Worm (Caenorhabditis elegans) whole organism, late embryonic: Measurements from ENCODE around the gene C33G3.6.

Source experiments
- K02D7.2 ChIP-seq: sonication (generic microtip); optimal IDR thresholded peaks from 2 replicates; lab custom pipeline; 2017; ENCODE audit warnings: mild to moderate bottlenecking, missing genetic modification characterization, missing compliant biosample characterization
- K09A11.1 ChIP-seq: sonication (generic microtip); optimal IDR thresholded peaks from 2 replicates; lab custom pipeline; 2017; ENCODE audit warnings: antibody characterized with exemption, mild to moderate bottlenecking, missing genetic modification characterization, missing compliant biosample characterization; ENCODE audit not compliant: insufficient read depth
- Y22D7AL.16 ChIP-seq: sonication (generic microtip); optimal IDR thresholded peaks from 2 replicates; lab custom pipeline; 2016; ENCODE audit warnings: missing genetic modification characterization, missing compliant biosample characterization
- ahr-1 ChIP-seq: sonication (generic microtip); optimal IDR thresholded peaks from 2 replicates; lab custom pipeline; 2016; ENCODE audit warnings: missing genetic modification characterization, missing compliant biosample characterization
- ama-1 ChIP-seq: fragments of 150-350 bp; optimal IDR thresholded peaks from 2 replicates; lab custom pipeline; 2014
- ceh-14 ChIP-seq: sonication (generic microtip); optimal IDR thresholded peaks from 2 replicates; lab custom pipeline; 2016; ENCODE audit warnings: missing genotype, missing genetic modification characterization, missing compliant biosample characterization
- ceh-18 ChIP-seq: sonication (generic microtip); optimal IDR thresholded peaks from 2 replicates; lab custom pipeline; 2016; ENCODE audit warnings: missing genetic modification characterization, missing compliant biosample characterization
- ceh-19 ChIP-seq: fragments of 200-800 bp; sonication (Bioruptor generic); optimal IDR thresholded peaks from 2 replicates; lab custom pipeline; 2018; ENCODE audit warnings: mild to moderate bottlenecking, missing genetic modification characterization, missing compliant biosample characterization
- ceh-2 ChIP-seq: sonication (generic microtip); optimal IDR thresholded peaks from 2 replicates; lab custom pipeline; 2016; ENCODE audit warnings: missing genotype, missing genetic modification characterization, missing compliant biosample characterization
- ceh-22 ChIP-seq: sonication (generic microtip); optimal IDR thresholded peaks from 2 replicates; lab custom pipeline; 2017; ENCODE audit warnings: missing biosample characterization, missing genetic modification characterization
- ceh-31 ChIP-seq: sonication (generic microtip); optimal IDR thresholded peaks from 2 replicates; lab custom pipeline; 2016; ENCODE audit warnings: missing genetic modification characterization, missing compliant biosample characterization
- ceh-34 ChIP-seq: sonication (generic microtip); optimal IDR thresholded peaks from 2 replicates; lab custom pipeline; 2016; ENCODE audit warnings: mild to moderate bottlenecking, missing genetic modification characterization, missing compliant biosample characterization
- ceh-45 ChIP-seq: fragments of 200-800 bp; sonication (Bioruptor generic); IDR thresholded peaks from 2 replicates; pipeline ENCODE4 v1.3.6; 2022; ENCODE audit warnings: missing genetic modification reagents, missing genetic modification characterization, missing compliant biosample characterization
- ceh-48 ChIP-seq: sonication (generic microtip); optimal IDR thresholded peaks from 2 replicates; lab custom pipeline; 2016; ENCODE audit warnings: missing genetic modification characterization, inconsistent platforms, missing compliant biosample characterization
- ceh-6 ChIP-seq: fragments of 200-800 bp; sonication (Bioruptor generic); optimal IDR thresholded peaks from 2 replicates; lab custom pipeline; 2018; ENCODE audit warnings: mild to moderate bottlenecking, missing genetic modification characterization, missing compliant biosample characterization
- ceh-9 ChIP-seq: sonication (generic microtip); optimal IDR thresholded peaks from 2 replicates; lab custom pipeline; 2016; ENCODE audit warnings: mild to moderate bottlenecking, missing genetic modification characterization, inconsistent platforms, missing compliant biosample characterization
- dmd-4 ChIP-seq: sonication (generic microtip); optimal IDR thresholded peaks from 2 replicates; lab custom pipeline; 2016; ENCODE audit warnings: borderline replicate concordance, missing genetic modification characterization, missing compliant biosample characterization
- elt-2 ChIP-seq: sonication (generic microtip); optimal IDR thresholded peaks from 2 replicates; lab custom pipeline; 2016; ENCODE audit warnings: missing genetic modification reagents, missing genetic modification characterization, missing compliant biosample characterization
- elt-4 ChIP-seq: sonication (generic microtip); optimal IDR thresholded peaks from 2 replicates; lab custom pipeline; 2016; ENCODE audit warnings: missing genetic modification characterization, missing compliant biosample characterization
- ets-4 ChIP-seq: sonication (generic microtip); optimal IDR thresholded peaks from 2 replicates; lab custom pipeline; 2016; ENCODE audit warnings: missing genetic modification characterization, missing compliant biosample characterization
- eyg-1 ChIP-seq: sonication (generic microtip); optimal IDR thresholded peaks from 2 replicates; lab custom pipeline; 2016; ENCODE audit warnings: missing genotype, missing genetic modification characterization, missing compliant biosample characterization
- fax-1 ChIP-seq: sonication (generic microtip); optimal IDR thresholded peaks from 2 replicates; lab custom pipeline; 2016; ENCODE audit warnings: missing genotype, missing genetic modification characterization, missing compliant biosample characterization
- fkh-10 ChIP-seq: fragments of 150-350 bp; optimal IDR thresholded peaks from 2 replicates; lab custom pipeline; 2014; ENCODE audit warnings: missing biosample characterization, missing genetic modification reagents, missing genetic modification characterization
- fkh-6 ChIP-seq: sonication (generic microtip); optimal IDR thresholded peaks from 2 replicates; lab custom pipeline; 2016; ENCODE audit warnings: missing genetic modification characterization, missing compliant biosample characterization
- hlh-13 ChIP-seq: fragments of 200-800 bp; sonication (Bioruptor generic); optimal IDR thresholded peaks from 2 replicates; lab custom pipeline; 2018; ENCODE audit warnings: mild to moderate bottlenecking, missing genetic modification characterization, missing compliant biosample characterization
- hlh-30 ChIP-seq: sonication (generic microtip); optimal IDR thresholded peaks from 2 replicates; lab custom pipeline; 2017; ENCODE audit warnings: antibody characterized with exemption, missing genetic modification characterization, missing compliant biosample characterization; ENCODE audit not compliant: insufficient read depth
- hlh-6 ChIP-seq: sonication (generic microtip); optimal IDR thresholded peaks from 2 replicates; lab custom pipeline; 2016; ENCODE audit warnings: missing genotype, missing genetic modification characterization, missing compliant biosample characterization
- lim-6 ChIP-seq: sonication (generic microtip); optimal IDR thresholded peaks from 2 replicates; lab custom pipeline; 2016; ENCODE audit warnings: missing genetic modification characterization, missing compliant biosample characterization
- mec-3 ChIP-seq: sonication (generic microtip); optimal IDR thresholded peaks from 2 replicates; lab custom pipeline; 2016; ENCODE audit warnings: borderline replicate concordance, missing genetic modification characterization, missing compliant biosample characterization
- nfya-1 ChIP-seq: sonication (generic microtip); optimal IDR thresholded peaks from 2 replicates; lab custom pipeline; 2017; ENCODE audit warnings: missing genetic modification characterization, mild to moderate bottlenecking, missing compliant biosample characterization, antibody characterized with exemption, moderate library complexity
- nhr-232 ChIP-seq: sonication (generic microtip); optimal IDR thresholded peaks from 2 replicates; lab custom pipeline; 2016; ENCODE audit warnings: missing genetic modification characterization, missing compliant biosample characterization
- npax-4 ChIP-seq: sonication (generic microtip); optimal IDR thresholded peaks from 2 replicates; lab custom pipeline; 2016; ENCODE audit warnings: missing genetic modification characterization, missing compliant biosample characterization
- pag-3 ChIP-seq: sonication (generic microtip); optimal IDR thresholded peaks from 2 replicates; lab custom pipeline; 2016; ENCODE audit warnings: missing compliant biosample characterization, missing genetic modification characterization, borderline replicate concordance
- pha-2 ChIP-seq: sonication (generic microtip); optimal IDR thresholded peaks from 2 replicates; lab custom pipeline; 2017; ENCODE audit warnings: mild to moderate bottlenecking, missing genetic modification characterization, missing compliant biosample characterization
- pha-4 ChIP-seq: fragments of 150-350 bp; optimal IDR thresholded peaks from 2 replicates; lab custom pipeline; 2018; ENCODE audit warnings: missing biosample characterization, missing genetic modification reagents, missing genetic modification characterization
- pqm-1 ChIP-seq: sonication (generic microtip); optimal IDR thresholded peaks from 2 replicates; lab custom pipeline; 2016; ENCODE audit warnings: missing genetic modification characterization, missing compliant biosample characterization
- pros-1 ChIP-seq: fragments of 150-350 bp; optimal IDR thresholded peaks from 2 replicates; lab custom pipeline; 2014; ENCODE audit warnings: missing biosample characterization, missing genetic modification reagents, missing genetic modification characterization
- ref-2 ChIP-seq: sonication (generic microtip); optimal IDR thresholded peaks from 2 replicates; lab custom pipeline; 2016; ENCODE audit warnings: missing genetic modification characterization, missing compliant biosample characterization
- rnt-1 ChIP-seq: sonication (generic microtip); optimal IDR thresholded peaks from 2 replicates; lab custom pipeline; 2016; ENCODE audit warnings: missing genetic modification characterization, missing compliant biosample characterization
- sdc-2 ChIP-seq: sonication (generic microtip); optimal IDR thresholded peaks from 2 replicates; lab custom pipeline; 2016; ENCODE audit warnings: missing genotype, missing genetic modification characterization, missing compliant biosample characterization
- sox-2 ChIP-seq: fragments of 200-800 bp; sonication (Bioruptor generic); IDR thresholded peaks from 2 replicates; pipeline ENCODE4 v1.3.6; 2022; ENCODE audit warnings: missing genetic modification reagents, missing genetic modification characterization, missing compliant biosample characterization
- sox-4 ChIP-seq: sonication (generic microtip); optimal IDR thresholded peaks from 2 replicates; lab custom pipeline; 2017; ENCODE audit warnings: mild to moderate bottlenecking, missing genetic modification characterization, inconsistent platforms, missing compliant biosample characterization
- tbx-2 ChIP-seq: sonication (generic microtip); optimal IDR thresholded peaks from 2 replicates; lab custom pipeline; 2016; ENCODE audit warnings: missing genetic modification characterization, missing compliant biosample characterization
- tbx-7 ChIP-seq: sonication (generic microtip); optimal IDR thresholded peaks from 2 replicates; lab custom pipeline; 2016; ENCODE audit warnings: missing genotype, missing genetic modification characterization, missing compliant biosample characterization
- unc-42 ChIP-seq: sonication (generic microtip); optimal IDR thresholded peaks from 2 replicates; lab custom pipeline; 2016; ENCODE audit warnings: missing genotype, missing genetic modification characterization, missing compliant biosample characterization
- unc-55 ChIP-seq: sonication (generic microtip); optimal IDR thresholded peaks from 2 replicates; lab custom pipeline; 2017; ENCODE audit warnings: missing biosample characterization, missing genetic modification reagents, missing genetic modification characterization
- unc-86 ChIP-seq: sonication (generic microtip); optimal IDR thresholded peaks from 2 replicates; lab custom pipeline; 2016; ENCODE audit warnings: missing genetic modification characterization, missing compliant biosample characterization

Gene C33G3.6

DNA sequence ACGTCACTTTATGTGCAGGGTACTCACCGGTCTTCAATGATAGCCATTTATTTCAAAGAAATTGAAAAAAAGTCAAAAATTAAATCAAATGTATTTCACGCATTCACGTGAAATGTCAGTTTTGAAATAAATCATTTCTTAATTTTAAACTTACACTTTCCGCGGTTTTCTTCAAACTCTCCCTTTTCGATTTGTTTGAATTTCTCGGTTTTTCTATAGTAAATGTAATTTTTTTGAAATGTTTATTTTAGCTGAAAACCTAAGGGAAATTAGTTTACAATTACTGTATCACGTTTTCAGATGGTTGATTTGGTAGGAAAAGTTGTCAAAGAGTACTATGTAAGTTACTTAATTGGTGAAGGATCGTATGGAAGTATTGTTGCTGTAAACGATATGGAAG, 24.1 kb upstream of the C33G3.6 start, which contains the start of gene F16B12.7:
Gene F16B12.7 (plus strand): TSS at position 301 of the 400 bp plus-strand sequence.
- TF ChIP-seq hlh-30 (no peak), ceh-19 (GFP tag; lab: Kevin White, UChicago) (no peak), ceh-18 (tag; lab: Kevin White, UChicago) (no peak), npax-4 (tag; lab: Kevin White, UChicago) (no peak), unc-42 (tag; lab: Kevin White, UChicago) (no peak), fkh-6 (tag; lab: Kevin White, UChicago) (no peak), fkh-10 (GFP tag; lab: Kevin White, UChicago) (no peak), ceh-22 (no peak), sox-4 (tag; lab: Kevin White, UChicago) (no peak), ceh-48 (tag; lab: Kevin White, UChicago) (no peak), fax-1 (no peak)

DNA sequence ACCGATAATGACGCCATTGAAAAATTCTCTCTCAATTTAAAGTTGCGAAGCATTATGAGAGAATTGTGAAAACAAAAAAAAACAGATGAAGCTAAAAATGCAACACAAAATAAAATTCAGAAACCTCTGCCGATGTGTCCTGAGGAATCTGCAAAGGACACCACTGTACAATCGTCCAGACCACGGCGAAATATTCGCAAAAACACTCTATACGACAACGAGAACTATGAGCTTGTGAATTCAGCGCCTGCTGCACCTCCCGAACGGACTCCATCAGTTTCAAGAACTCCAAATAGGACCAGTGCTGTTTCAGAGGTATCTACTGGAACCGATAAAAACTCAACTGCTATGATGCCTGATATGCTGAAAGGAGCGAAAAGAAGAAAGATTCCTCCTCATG, 18.3 kb upstream of the C33G3.6 start:
- TF ChIP-seq ceh-9 (tag; lab: Kevin White, UChicago) = no peak
- TF ChIP-seq K09A11.1 = no peak
- no peak for TF ChIP-seq unc-86 (tag; lab: Kevin White, UChicago)
- no peak for TF ChIP-seq unc-55
- TF ChIP-seq ceh-6 = no peak
- TF ChIP-seq nfya-1 (tag; lab: Kevin White, UChicago) = no peak
- TF ChIP-seq ets-4 (tag; lab: Kevin White, UChicago) = no peak

DNA sequence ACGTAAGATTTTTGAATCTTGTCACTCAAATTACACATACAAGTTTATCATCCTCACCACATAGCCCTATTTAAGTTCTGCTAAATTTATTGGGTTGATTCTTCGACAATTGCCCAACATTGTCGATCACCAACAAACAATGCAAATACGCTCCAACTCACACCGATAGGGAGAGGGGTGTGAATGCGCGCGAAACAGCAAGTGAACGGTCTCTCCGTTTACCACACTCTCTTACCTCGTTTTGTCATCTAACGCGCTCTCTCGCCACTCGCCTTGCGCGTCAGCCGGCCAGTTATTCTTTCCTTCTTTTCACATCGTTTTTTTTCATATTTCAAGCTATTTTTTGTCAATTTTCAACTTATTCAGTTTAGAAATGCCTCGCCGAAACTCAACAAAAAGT, 17.9 kb upstream of the C33G3.6 start, which contains the start of gene F16B12.6:
Gene F16B12.6 (plus strand): TSS at position 331 of the 400 bp plus-strand sequence.
- TF ChIP-seq dmd-4 (tag; lab: Kevin White, UChicago) (peak; percentile 12), ceh-45 (GFP tag; lab: Robert Waterston, UW) (no peak), ceh-2 (tag; lab: Kevin White, UChicago) (no peak), npax-4 (tag; lab: Kevin White, UChicago) (no peak), ceh-48 (tag; lab: Kevin White, UChicago) (peak; percentile 2), ceh-34 (tag; lab: Kevin White, UChicago) (peak; percentile 57), pag-3 (no peak), Y22D7AL.16 (tag; lab: Kevin White, UChicago) (no peak), ahr-1 (tag; lab: Kevin White, UChicago) (no peak), sox-2 (GFP tag; lab: Robert Waterston, UW) (no peak), eyg-1 (no peak), unc-42 (tag; lab: Kevin White, UChicago) (peak; percentile 73), ama-1 (lab: Kevin White, UChicago) (no peak), ceh-22 (peak; percentile 10), tbx-7 (tag; lab: Kevin White, UChicago) (no peak), fkh-10 (GFP tag; lab: Kevin White, UChicago) (no peak), ceh-31 (peak; percentile 83), nfya-1 (tag; lab: Kevin White, UChicago) (peak; percentile 70), nhr-232 (tag; lab: Kevin White, UChicago) (no peak), pqm-1 (tag; lab: Kevin White, UChicago) (no peak), pha-4 (tag; lab: Kevin White, UChicago) (no peak), rnt-1 (peak; percentile 50), ceh-19 (GFP tag; lab: Kevin White, UChicago) (no peak), hlh-30 (peak; percentile 57), tbx-2 (tag; lab: Kevin White, UChicago) (peak; percentile 94), pros-1 (no peak), elt-4 (tag; lab: Kevin White, UChicago) (no peak), ceh-14 (tag; lab: Kevin White, UChicago) (peak; percentile 11), ref-2 (peak; percentile 30), ceh-6 (peak; percentile 36), elt-2 (tag; lab: Kevin White, UChicago) (peak; percentile 36), ceh-18 (tag; lab: Kevin White, UChicago) (peak; percentile 74), lim-6 (no peak), hlh-13 (GFP tag; lab: Kevin White, UChicago) (no peak), K02D7.2 (tag; lab: Kevin White, UChicago) (no peak), sdc-2 (tag; lab: Kevin White, UChicago) (peak; percentile 82), mec-3 (tag; lab: Kevin White, UChicago) (no peak), pha-2 (tag; lab: Kevin White, UChicago) (no peak), unc-55 (peak; percentile 16), hlh-6 (no peak)
